Worm (Caenorhabditis elegans): ENCODE measurements around the gene K09E9.3.

K09E9.3 gene

ce11 chrX:15567986-15568940 is 45.3 kb downstream of the K09E9.3 start, which contains the start of gene dyn-1 (continued):
- TF ChIP-seq madf-6 (GFP tag; IDR thresholded peaks at IDR 0.05) (no peak; the same call in 1 of the 2 replicates), attf-5 (GFP tag; optimal IDR thresholded peaks at IDR 0.05) (peak; percentile 87), K11D2.4 (GFP tag; IDR thresholded peaks at IDR 0.05) (peak; percentile 70), nhr-27 (tag; optimal IDR thresholded peaks at IDR 0.05) (no peak), tlf-1 (GFP tag; optimal IDR thresholded peaks at IDR 0.05) (no peak), F55B11.4 (tag; optimal IDR thresholded peaks at IDR 0.05; ENCODE audit: borderline replicate concordance, insufficient read depth) (no peak), K12H6.12 (tag; optimal IDR thresholded peaks at IDR 0.05) (peak; percentile 36), B0019.2 (GFP tag; conservative IDR thresholded peaks at IDR 0.05) (no peak), madf-10 (tag; optimal IDR thresholded peaks at IDR 0.05) (peak; percentile 39), tbp1 (GFP tag; optimal IDR thresholded peaks at IDR 0.05) (peak; percentile 13), F37B4.10 (GFP tag; IDR thresholded peaks at IDR 0.05) (no peak), athp-1 (tag; optimal IDR thresholded peaks at IDR 0.05) (no peak), pha-4 (tag; optimal IDR thresholded peaks at IDR 0.05) (no peak), F39B2.1 (GFP tag; IDR thresholded peaks at IDR 0.05) (no peak), T07F8.4 (tag; optimal IDR thresholded peaks at IDR 0.05) (no peak), dpff-1 (tag; optimal IDR thresholded peaks at IDR 0.05) (no peak), mcd-1 (GFP tag; IDR thresholded peaks at IDR 0.05) (peak; percentile 64), efl-1 (GFP tag; optimal IDR thresholded peaks at IDR 0.05) (peak; percentile 28), Y56A3A.18 (GFP tag; IDR thresholded peaks at IDR 0.05) (no peak), aptf-3 (GFP tag; IDR thresholded peaks at IDR 0.05) (no peak), F33H1.4 (GFP tag; IDR thresholded peaks at IDR 0.05) (no peak), attf-3 (GFP tag; conservative IDR thresholded peaks at IDR 0.05) (no peak), sea-2 (GFP tag; IDR thresholded peaks at IDR 0.05) (no peak), xnd-1 (tag; optimal IDR thresholded peaks at IDR 0.05) (no peak), hmg-1.2 (GFP tag; IDR thresholded peaks at IDR 0.05) (peak; percentile 57; the same call in 1 of the 2 replicates), fkh-3 (tag; optimal IDR thresholded peaks at IDR 0.05) (no peak), unc-130 (GFP tag; optimal IDR thresholded peaks at IDR 0.05) (no peak), ZK185.1 (tag; optimal IDR thresholded peaks at IDR 0.05; ENCODE audit: poor library complexity, severe bottlenecking) (no peak), hrde-1 (tag; optimal IDR thresholded peaks at IDR 0.05; ENCODE audit: borderline replicate concordance) (no peak), nhr-179 (tag; optimal IDR thresholded peaks at IDR 0.05) (no peak), ets-4 (GFP tag; optimal IDR thresholded peaks at IDR 0.05) (no peak), F23B12.7 (tag; optimal IDR thresholded peaks at IDR 0.05; ENCODE audit: insufficient read depth) (no peak), zim-3 (tag; optimal IDR thresholded peaks at IDR 0.05) (no peak), nfya-2 (GFP tag; IDR thresholded peaks at IDR 0.05) (no peak), rpc-1 (optimal IDR thresholded peaks at IDR 0.05) (no peak), rpc-1 (tag; optimal IDR thresholded peaks at IDR 0.05) (no peak), bed-2 (GFP tag; IDR thresholded peaks at IDR 0.05) (no peak), Y79H2A.3 (GFP tag; conservative IDR thresholded peaks at IDR 0.05) (no peak), lsy-27 (tag; optimal IDR thresholded peaks at IDR 0.05; ENCODE audit: borderline replicate concordance, insufficient read depth) (no peak), pbrm-1 (GFP tag; IDR thresholded peaks at IDR 0.05) (no peak), lag-1 (GFP tag; IDR thresholded peaks at IDR 0.05) (no peak), bed-1 (GFP tag; IDR thresholded peaks at IDR 0.05) (no peak), dpl-1 (GFP tag; optimal IDR thresholded peaks at IDR 0.05) (no peak), ceh-27 (GFP tag; optimal IDR thresholded peaks at IDR 0.05) (peak; percentile 3), D2030.7 (GFP tag; IDR thresholded peaks at IDR 0.05) (no peak), zfh-2 (GFP tag; conservative IDR thresholded peaks at IDR 0.05) (peak; percentile 92), ztf-18 (tag; optimal IDR thresholded peaks at IDR 0.05) (peak; percentile 92)
